Worm (Caenorhabditis elegans) whole organism, young adult: ENCODE data around the gene aagr-4.

Experiments used
- B0019.2 ChIP-seq: fragments of 200-800 bp; sonication (Bioruptor generic); conservative IDR thresholded peaks from 2 replicates; pipeline ENCODE4 v1.3.6; 2022; ENCODE audit warnings: missing genetic modification reagents, missing genetic modification characterization, missing compliant biosample characterization
- B0035.1 ChIP-seq: sonication (generic microtip); optimal IDR thresholded peaks from 2 replicates; lab custom pipeline; 2016; ENCODE audit warnings: missing genetic modification characterization, mild to moderate bottlenecking, missing compliant biosample characterization, missing genotype, missing genetic modification reagents
- B0336.3 ChIP-seq: fragments of 200-800 bp; sonication (Bioruptor generic); IDR thresholded peaks from 2 replicates; pipeline ENCODE4 v1.3.6; 2022; ENCODE audit warnings: missing genetic modification characterization, missing compliant biosample characterization
- C17E4.6 ChIP-seq: fragments of 200-800 bp; sonication (Bioruptor generic); IDR thresholded peaks from 2 replicates; pipeline ENCODE4 v1.3.6; 2022; ENCODE audit warnings: missing genetic modification reagents, missing genetic modification characterization, missing compliant biosample characterization
- F33H1.4 ChIP-seq: fragments of 200-800 bp; sonication (Bioruptor generic); IDR thresholded peaks from 2 replicates; pipeline ENCODE4 v1.3.6; 2022; ENCODE audit warnings: missing genetic modification reagents, missing genetic modification characterization, missing compliant biosample characterization
- F49E8.2 ChIP-seq: sonication (generic microtip); optimal IDR thresholded peaks from 3 replicates; lab custom pipeline; 2017; ENCODE audit warnings: missing genetic modification characterization, mild to moderate bottlenecking, missing compliant biosample characterization, antibody characterized with exemption, moderate library complexity; ENCODE audit not compliant: insufficient read depth
- F57A8.1 ChIP-seq: fragments of 200-800 bp; sonication (Bioruptor generic); optimal IDR thresholded peaks from 2 replicates; lab custom pipeline; 2018; ENCODE audit warnings: mild to moderate bottlenecking, missing genetic modification characterization, moderate library complexity, missing compliant biosample characterization
- Y53F4B.3 ChIP-seq: fragments of 200-800 bp; sonication (Bioruptor generic); IDR thresholded peaks from 2 replicates; pipeline ENCODE4 v1.3.6; 2022; ENCODE audit warnings: missing genetic modification reagents, missing genetic modification characterization, missing compliant biosample characterization
- Y67H2A.10 ChIP-seq: fragments of 200-800 bp; sonication (Bioruptor generic); conservative IDR thresholded peaks from 2 replicates; pipeline ENCODE4 v1.3.6; 2022; ENCODE audit warnings: missing genetic modification reagents, missing genetic modification characterization, missing compliant biosample characterization
- Y79H2A.3 ChIP-seq: fragments of 200-800 bp; sonication (Bioruptor generic); conservative IDR thresholded peaks from 2 replicates; pipeline ENCODE4 v1.3.6; 2022; ENCODE audit warnings: missing genetic modification reagents, missing genetic modification characterization, missing compliant biosample characterization
- ZK185.1 ChIP-seq: sonication (generic microtip); optimal IDR thresholded peaks from 2 replicates; lab custom pipeline; 2016; ENCODE audit warnings: mild to moderate bottlenecking, missing genetic modification characterization, missing compliant biosample characterization; ENCODE audit not compliant: poor library complexity, severe bottlenecking
- ama-1 ChIP-seq, 3 experiments: fragments of 150-350 bp in 1 of 3; sonication (generic microtip) in 2 of 3; optimal IDR thresholded peaks; 2 replicates each; lab custom pipeline; 2014 to 2018; ENCODE audit warnings: missing biosample characterization in 2 of 3, missing genetic modification characterization in 2 of 3, missing genetic modification reagents in 2 of 3
- aptf-2 ChIP-seq: fragments of 200-800 bp; sonication (Bioruptor generic); conservative IDR thresholded peaks from 2 replicates; pipeline ENCODE4 v1.3.6; 2022; ENCODE audit warnings: missing genetic modification reagents, missing genetic modification characterization, missing compliant biosample characterization
- attf-6 ChIP-seq: fragments of 200-800 bp; sonication (Bioruptor generic); IDR thresholded peaks from 2 replicates; pipeline ENCODE4 v1.3.6; 2022; ENCODE audit warnings: missing genetic modification reagents, missing genetic modification characterization, missing compliant biosample characterization
- bed-1 ChIP-seq: fragments of 200-800 bp; sonication (Bioruptor generic); IDR thresholded peaks from 2 replicates; pipeline ENCODE4 v1.3.6; 2022; ENCODE audit warnings: missing genetic modification reagents, missing genetic modification characterization, missing compliant biosample characterization
- ceh-27 ChIP-seq: fragments of 200-800 bp; sonication (Bioruptor generic); optimal IDR thresholded peaks from 2 replicates; lab custom pipeline; 2018; ENCODE audit warnings: mild to moderate bottlenecking, missing genetic modification characterization, moderate library complexity, missing compliant biosample characterization
- ceh-40 ChIP-seq: fragments of 200-800 bp; sonication (Bioruptor generic); IDR thresholded peaks from 2 replicates; pipeline ENCODE4 v1.3.6; 2022; ENCODE audit warnings: missing genetic modification characterization, missing compliant biosample characterization
- ceh-91 ChIP-seq: fragments of 200-800 bp; sonication (Bioruptor generic); IDR thresholded peaks from 2 replicates; pipeline ENCODE4 v1.3.6; 2022; ENCODE audit warnings: missing genetic modification reagents, missing genetic modification characterization, missing compliant biosample characterization
- chd-7 ChIP-seq: sonication (generic microtip); optimal IDR thresholded peaks from 2 replicates; lab custom pipeline; 2016; ENCODE audit warnings: mild to moderate bottlenecking, missing genetic modification characterization, moderate library complexity, missing compliant biosample characterization
- die-1 ChIP-seq: sonication (generic microtip); optimal IDR thresholded peaks from 2 replicates; lab custom pipeline; 2016; ENCODE audit warnings: missing genotype, mild to moderate bottlenecking, missing genetic modification characterization, missing compliant biosample characterization
- dox-1 ChIP-seq: fragments of 200-800 bp; sonication (Bioruptor generic); IDR thresholded peaks from 2 replicates; pipeline ENCODE4 v1.3.6; 2022; ENCODE audit warnings: missing genetic modification reagents, missing genetic modification characterization, missing compliant biosample characterization
- efl-1 ChIP-seq: fragments of 150-350 bp; optimal IDR thresholded peaks from 2 replicates; lab custom pipeline; 2014; ENCODE audit warnings: missing biosample characterization, missing genetic modification reagents, missing genetic modification characterization
- egl-44 ChIP-seq: fragments of 200-800 bp; sonication (Bioruptor generic); IDR thresholded peaks from 2 replicates; pipeline ENCODE4 v1.3.6; 2022; ENCODE audit warnings: missing genetic modification reagents, missing genetic modification characterization, missing compliant biosample characterization
- him-1 ChIP-seq: sonication (generic microtip); optimal IDR thresholded peaks from 2 replicates; lab custom pipeline; 2016; ENCODE audit warnings: missing genotype, missing genetic modification reagents, missing genetic modification characterization, missing compliant biosample characterization
- hrde-1 ChIP-seq: sonication (generic microtip); optimal IDR thresholded peaks from 2 replicates; lab custom pipeline; 2016; ENCODE audit warnings: missing genetic modification characterization, mild to moderate bottlenecking, missing compliant biosample characterization, moderate library complexity, missing genotype, missing genetic modification reagents, borderline replicate concordance
- lag-1 ChIP-seq: fragments of 200-800 bp; sonication (Bioruptor generic); IDR thresholded peaks from 2 replicates; pipeline ENCODE4 v1.3.6; 2022; ENCODE audit warnings: missing genetic modification reagents, missing genetic modification characterization, missing compliant biosample characterization
- lin-54 ChIP-seq: fragments of 200-800 bp; sonication (Bioruptor generic); optimal IDR thresholded peaks from 2 replicates; lab custom pipeline; 2018; ENCODE audit warnings: mild to moderate bottlenecking, missing genetic modification characterization, missing compliant biosample characterization
- lsl-1 ChIP-seq: fragments of 200-800 bp; sonication (Bioruptor generic); optimal IDR thresholded peaks from 2 replicates; lab custom pipeline; 2018; ENCODE audit warnings: mild to moderate bottlenecking, missing genetic modification characterization, moderate library complexity, missing compliant biosample characterization
- madf-3 ChIP-seq: fragments of 200-800 bp; sonication (Bioruptor generic); IDR thresholded peaks from 2 replicates; pipeline ENCODE4 v1.3.6; 2022; ENCODE audit warnings: missing genetic modification reagents, missing genetic modification characterization, missing compliant biosample characterization
- mcd-1 ChIP-seq: fragments of 200-800 bp; sonication (Bioruptor generic); IDR thresholded peaks from 2 replicates; pipeline ENCODE4 v1.3.6; 2022; ENCODE audit warnings: missing genetic modification reagents, missing genetic modification characterization, missing compliant biosample characterization
- mxl-1 ChIP-seq: sonication (generic microtip); optimal IDR thresholded peaks from 2 replicates; lab custom pipeline; 2016; ENCODE audit warnings: missing genetic modification characterization, missing compliant biosample characterization
- nhr-90 ChIP-seq: sonication (generic microtip); optimal IDR thresholded peaks from 2 replicates; lab custom pipeline; 2016; ENCODE audit warnings: missing genotype, mild to moderate bottlenecking, missing genetic modification characterization, missing compliant biosample characterization
- rcor-1 ChIP-seq: fragments of 200-800 bp; sonication (Bioruptor generic); IDR thresholded peaks from 2 replicates; pipeline ENCODE4 v1.3.6; 2022; ENCODE audit warnings: missing genetic modification reagents, missing genetic modification characterization, missing compliant biosample characterization
- rpc-1 ChIP-seq, 2 experiments: fragments of 150-350 bp in 1 of 2; sonication (generic microtip) in 1 of 2; optimal IDR thresholded peaks; 2 replicates each; lab custom pipeline; 2014 to 2018; ENCODE audit warnings: missing biosample characterization in 1 of 2, missing genetic modification characterization in 1 of 2, missing genetic modification reagents in 1 of 2, missing genotype in 1 of 2
- snpc-1.1 ChIP-seq: sonication (generic microtip); optimal IDR thresholded peaks from 2 replicates; lab custom pipeline; 2017; ENCODE audit warnings: missing genetic modification characterization, mild to moderate bottlenecking, missing compliant biosample characterization, antibody characterized with exemption, moderate library complexity, missing genotype, missing genetic modification reagents; ENCODE audit not compliant: insufficient read depth
- snpc-1.3 ChIP-seq: sonication (generic microtip); optimal IDR thresholded peaks from 2 replicates; lab custom pipeline; 2017; ENCODE audit warnings: missing genetic modification characterization, mild to moderate bottlenecking, missing compliant biosample characterization, antibody characterized with exemption, moderate library complexity, missing genotype, missing genetic modification reagents; ENCODE audit not compliant: insufficient read depth
- snpc-3.4 ChIP-seq: sonication (generic microtip); optimal IDR thresholded peaks from 2 replicates; lab custom pipeline; 2017; ENCODE audit warnings: missing genetic modification characterization, mild to moderate bottlenecking, missing compliant biosample characterization, antibody characterized with exemption, moderate library complexity, missing genotype, missing genetic modification reagents
- snpc-4 ChIP-seq, 5 experiments: fragments of 150-350 bp in 1 of 5; sonication (generic microtip) in 4 of 5; optimal IDR thresholded peaks; 2 replicates each; lab custom pipeline; 2014 to 2018; ENCODE audit warnings: missing genetic modification characterization in 5 of 5, missing biosample characterization in 3 of 5, antibody characterized with exemption in 2 of 5, mild to moderate bottlenecking in 2 of 5, missing compliant biosample characterization in 2 of 5, missing genotype in 2 of 5, moderate library complexity in 2 of 5, missing genetic modification reagents in 1 of 5
- somi-1 ChIP-seq: fragments of 200-800 bp; sonication (Bioruptor generic); optimal IDR thresholded peaks from 2 replicates; lab custom pipeline; 2018; ENCODE audit warnings: mild to moderate bottlenecking, missing genetic modification characterization, missing compliant biosample characterization
- tbp1 ChIP-seq: fragments of 200-800 bp; sonication (Bioruptor generic); optimal IDR thresholded peaks from 2 replicates; lab custom pipeline; 2018; ENCODE audit warnings: mild to moderate bottlenecking, missing genetic modification characterization, missing compliant biosample characterization
- tbx-9 ChIP-seq: sonication (generic microtip); optimal IDR thresholded peaks from 2 replicates; lab custom pipeline; 2016; ENCODE audit warnings: borderline replicate concordance, missing genetic modification characterization, inconsistent platforms, missing compliant biosample characterization
- zfh-2 ChIP-seq: fragments of 200-800 bp; sonication (Bioruptor generic); conservative IDR thresholded peaks from 2 replicates; pipeline ENCODE4 v1.3.6; 2022; ENCODE audit warnings: missing genetic modification reagents, missing genetic modification characterization, missing compliant biosample characterization
- ztf-26 ChIP-seq: sonication (generic microtip); optimal IDR thresholded peaks from 2 replicates; lab custom pipeline; 2017; ENCODE audit warnings: missing genetic modification characterization, missing compliant biosample characterization
- ztf-28 ChIP-seq: fragments of 200-800 bp; sonication (Bioruptor generic); IDR thresholded peaks from 2 replicates; pipeline ENCODE4 v1.3.6; 2022; ENCODE audit warnings: missing genetic modification reagents, missing genetic modification characterization, missing compliant biosample characterization
- ztf-3 ChIP-seq: fragments of 200-800 bp; sonication (Bioruptor generic); optimal IDR thresholded peaks from 2 replicates; lab custom pipeline; 2018; ENCODE audit warnings: mild to moderate bottlenecking, missing genetic modification characterization, missing compliant biosample characterization

aagr-4 gene

DNA sequence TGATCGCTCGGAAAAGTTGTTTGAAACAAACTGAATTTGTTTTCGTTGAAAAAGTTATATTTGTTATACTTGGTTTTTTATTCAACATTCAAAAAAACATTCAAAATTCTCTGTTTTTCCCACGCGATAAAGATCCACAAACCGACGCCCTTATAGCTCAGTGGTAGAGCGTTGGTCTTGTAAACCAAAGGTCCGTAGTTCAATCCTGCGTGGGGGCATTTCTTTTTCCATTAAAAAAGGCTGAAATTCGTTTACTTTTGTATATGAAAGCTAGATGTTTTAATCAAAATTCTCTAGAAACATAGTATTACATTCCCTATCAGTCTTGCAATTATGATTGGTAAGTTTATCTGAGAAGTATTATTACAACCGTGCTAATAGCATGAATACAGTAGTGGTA lies 27.2 kb downstream of the aagr-4 start (continued):
- TF ChIP-seq Y67H2A.10 (no peak), rcor-1 (GFP tag; lab: Robert Waterston, UW) (peak; percentile 80), C17E4.6 (GFP tag; lab: Robert Waterston, UW) (no peak), B0336.3 (GFP tag; lab: Robert Waterston, UW) (no peak), Y53F4B.3 (GFP tag; lab: Robert Waterston, UW) (no peak), bed-1 (GFP tag; lab: Robert Waterston, UW) (0 out of 2 replicates have a peak, but pooled peaks have one; percentile 28), tbp1 (peak; percentile 90), snpc-3.4 (tag; lab: Kevin White, UChicago) (peak; percentile 59), mxl-1 (peak; percentile 77), lin-54 (peak; percentile 20), ztf-3 (GFP tag; lab: Kevin White, UChicago) (no peak), lsl-1 (GFP tag; lab: Kevin White, UChicago) (peak; percentile 26), ceh-27 (GFP tag; lab: Kevin White, UChicago) (peak; percentile 16), zfh-2 (GFP tag; lab: Robert Waterston, UW) (no peak), egl-44 (peak; percentile 63; the same call in 1 of the 2 replicates), tbx-9 (tag; lab: Kevin White, UChicago) (no peak), him-1 (peak; percentile 87), F57A8.1 (GFP tag; lab: Kevin White, UChicago) (peak; percentile 42), efl-1 (GFP tag; lab: Kevin White, UChicago) (no peak), snpc-1.3 (peak; percentile 65), ZK185.1 (tag; lab: Kevin White, UChicago) (peak; percentile 47), attf-6 (GFP tag; lab: Robert Waterston, UW) (peak; percentile 47; the same call in 1 of the 2 replicates), nhr-90 (tag; lab: Kevin White, UChicago) (peak; percentile 76), hrde-1 (tag; lab: Kevin White, UChicago) (peak; percentile 33), dox-1 (GFP tag; lab: Robert Waterston, UW) (no peak; the same call in 1 of the 2 replicates), F33H1.4 (GFP tag; lab: Robert Waterston, UW) (no peak), ztf-28 (GFP tag; lab: Robert Waterston, UW) (no peak), snpc-4 (GFP tag; optimal IDR thresholded peaks at IDR 0.05; lab: Kevin White, UChicago) (peak; percentile 70), snpc-4 (tag; optimal IDR thresholded peaks at IDR 0.05; lab: Kevin White, UChicago) (peak in 1 of 4 experiments; percentile 77), somi-1 (GFP tag; lab: Kevin White, UChicago) (peak; percentile 11), mcd-1 (no peak; the same call in 1 of the 2 replicates), die-1 (peak; percentile 90), aptf-2 (GFP tag; lab: Robert Waterston, UW) (no peak), F49E8.2 (tag; lab: Kevin White, UChicago) (peak; percentile 19), madf-3 (GFP tag; lab: Robert Waterston, UW) (no peak), ama-1 (optimal IDR thresholded peaks at IDR 0.05; lab: Kevin White, UChicago) (no peak), ama-1 (GFP tag; optimal IDR thresholded peaks at IDR 0.05; lab: Kevin White, UChicago) (peak; percentile 55 to 71), lag-1 (GFP tag; lab: Robert Waterston, UW) (no peak), snpc-1.1 (tag; lab: Kevin White, UChicago) (peak; percentile 67), ceh-91 (no peak), ztf-26 (tag; lab: Kevin White, UChicago) (no peak), Y79H2A.3 (GFP tag; lab: Robert Waterston, UW) (0 out of 2 replicates have a peak, but pooled peaks have one; percentile 13), ceh-40 (peak; percentile 68; the same call in 1 of the 2 replicates), chd-7 (tag; lab: Kevin White, UChicago) (peak; percentile 25), B0035.1 (tag; lab: Kevin White, UChicago) (no peak), B0019.2 (GFP tag; lab: Robert Waterston, UW) (no peak), rpc-1 (optimal IDR thresholded peaks at IDR 0.05; lab: Kevin White, UChicago) (peak; percentile 84), rpc-1 (tag; optimal IDR thresholded peaks at IDR 0.05; lab: Kevin White, UChicago) (peak; percentile 99)
